Fruit fly (Drosophila melanogaster): ENCODE data around the gene CG7071.

DNA sequence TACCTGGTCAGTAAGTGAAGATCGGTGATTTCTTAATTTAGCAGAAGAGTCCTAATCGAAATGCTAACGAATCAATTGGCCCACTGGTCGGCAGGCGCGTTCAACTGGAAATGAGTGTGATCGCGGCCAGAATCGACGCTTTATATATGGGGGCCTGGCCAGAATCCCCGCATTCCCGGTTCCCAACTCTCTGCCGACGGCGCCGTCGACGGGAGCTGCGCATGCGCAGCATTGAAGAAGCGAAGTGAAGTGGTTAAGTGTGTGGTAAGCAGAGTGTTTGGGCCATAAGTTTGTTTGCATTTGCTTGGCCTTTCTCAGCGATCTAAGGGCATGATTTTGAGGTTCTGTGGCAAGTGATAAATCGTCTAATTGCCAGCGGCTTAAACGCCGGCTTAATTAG is 31.6 kb downstream of the CG7071 start, which contains the start of gene CG13857:
- TF ChIP-seq CG4496 (GFP tag; IDR thresholded peaks at IDR 0.05) = no peak
- TF ChIP-seq CG8159 (tag; optimal IDR thresholded peaks at IDR 0.05) = no peak

All from whole organism, pupa.